Worm (Caenorhabditis elegans) whole organism, midembryonic: ENCODE data around the gene nspd-7.

ENCODE experiments used
- cog-1 ChIP-seq: sonication (generic microtip); optimal IDR thresholded peaks from 2 replicates; lab custom pipeline; 2016; ENCODE audit warnings: missing genetic modification characterization, missing compliant biosample characterization
- flt-1 ChIP-seq: fragments of 200-800 bp; sonication (Bioruptor generic); IDR thresholded peaks from 2 replicates; pipeline ENCODE4 v1.3.6; 2022; ENCODE audit warnings: missing genetic modification characterization, missing compliant biosample characterization
- tab-1 ChIP-seq: fragments of 200-800 bp; sonication (Bioruptor generic); IDR thresholded peaks from 2 replicates; pipeline ENCODE4 v1.3.6; 2022; ENCODE audit warnings: missing genetic modification characterization, missing compliant biosample characterization
- ztf-23 ChIP-seq: fragments of 200-800 bp; sonication (Bioruptor generic); IDR thresholded peaks from 2 replicates; pipeline ENCODE4 v1.3.6; 2022; ENCODE audit warnings: missing genetic modification reagents, missing genetic modification characterization, missing compliant biosample characterization
- ztf-29 ChIP-seq: fragments of 200-800 bp; sonication (Bioruptor generic); IDR thresholded peaks from 2 replicates; pipeline ENCODE4 v1.3.6; 2022; ENCODE audit warnings: missing genetic modification reagents, missing genetic modification characterization, missing compliant biosample characterization

- TF ChIP-seq ztf-29 (GFP tag; lab: Robert Waterston, UW) (no peak), flt-1 (GFP tag; lab: Robert Waterston, UW) (no peak), cog-1 (tag; lab: Kevin White, UChicago) (no peak), ztf-23 (GFP tag; lab: Robert Waterston, UW) (no peak), tab-1 (GFP tag; lab: Robert Waterston, UW) (no peak)
Observed at ce11 chrIV:10285328-10285727, 16.3 kb upstream of the nspd-7 start.
